Worm (Caenorhabditis elegans) whole organism, midembryonic: Measurements from ENCODE around the gene pcs-1.

Experiments
- T22C8.4 ChIP-seq: fragments of 200-800 bp; sonication (Bioruptor generic); IDR thresholded peaks from 2 replicates; pipeline ENCODE4 v1.3.6; 2022; ENCODE audit warnings: missing genetic modification characterization, missing compliant biosample characterization
- cog-1 ChIP-seq: sonication (generic microtip); optimal IDR thresholded peaks from 2 replicates; lab custom pipeline; 2016; ENCODE audit warnings: missing genetic modification characterization, missing compliant biosample characterization
- flt-1 ChIP-seq: fragments of 200-800 bp; sonication (Bioruptor generic); IDR thresholded peaks from 2 replicates; pipeline ENCODE4 v1.3.6; 2022; ENCODE audit warnings: missing genetic modification characterization, missing compliant biosample characterization
- klf-2 ChIP-seq: fragments of 200-800 bp; sonication (Bioruptor generic); conservative IDR thresholded peaks from 2 replicates; pipeline ENCODE4 v1.3.6; 2022; ENCODE audit warnings: missing genetic modification reagents, missing genetic modification characterization, missing compliant biosample characterization
- med-1 ChIP-seq: sonication (generic microtip); optimal IDR thresholded peaks from 2 replicates; lab custom pipeline; 2017; ENCODE audit warnings: missing genetic modification characterization, mild to moderate bottlenecking, missing compliant biosample characterization, antibody characterized with exemption, missing genetic modification reagents; ENCODE audit not compliant: insufficient read depth
- ref-1 ChIP-seq: fragments of 200-800 bp; sonication (Bioruptor generic); conservative IDR thresholded peaks from 2 replicates; pipeline ENCODE4 v1.3.6; 2022; ENCODE audit warnings: missing genetic modification reagents, missing genetic modification characterization, missing compliant biosample characterization
- tab-1 ChIP-seq: fragments of 200-800 bp; sonication (Bioruptor generic); IDR thresholded peaks from 2 replicates; pipeline ENCODE4 v1.3.6; 2022; ENCODE audit warnings: missing genetic modification characterization, missing compliant biosample characterization
- ztf-23 ChIP-seq: fragments of 200-800 bp; sonication (Bioruptor generic); IDR thresholded peaks from 2 replicates; pipeline ENCODE4 v1.3.6; 2022; ENCODE audit warnings: missing genetic modification reagents, missing genetic modification characterization, missing compliant biosample characterization
- ztf-29 ChIP-seq: fragments of 200-800 bp; sonication (Bioruptor generic); IDR thresholded peaks from 2 replicates; pipeline ENCODE4 v1.3.6; 2022; ENCODE audit warnings: missing genetic modification reagents, missing genetic modification characterization, missing compliant biosample characterization

Gene pcs-1

ce11 chrII:11577397-11577796 lies at the start of gene pcs-1:
TSS of gene pcs-1 (minus strand) at chrII:11577740.
- TF ChIP-seq tab-1, result no peak

- TF ChIP-seq tab-1, result no peak
- no peak for TF ChIP-seq ref-1
- TF ChIP-seq ztf-23 (GFP tag; lab: Robert Waterston, UW), result no peak
- TF ChIP-seq ztf-29 (GFP tag; lab: Robert Waterston, UW), result no peak
- TF ChIP-seq T22C8.4 (GFP tag; lab: Robert Waterston, UW), result no peak
- TF ChIP-seq flt-1, result no peak
- no peak for TF ChIP-seq med-1 (GFP tag; lab: Kevin White, UChicago)
- no peak for TF ChIP-seq klf-2 (GFP tag; lab: Robert Waterston, UW)
- TF ChIP-seq cog-1 (tag; lab: Kevin White, UChicago), result no peak
These were observed 45.1 kb upstream of the pcs-1 start for ce11 chrII:11622605-11623004.

ce11 chrII:11621576-11621975 lies 44.0 kb upstream of the pcs-1 start:
- TF ChIP-seq ref-1 (no peak), klf-2 (GFP tag; lab: Robert Waterston, UW) (no peak), T22C8.4 (GFP tag; lab: Robert Waterston, UW) (no peak), flt-1 (no peak), ztf-29 (GFP tag; lab: Robert Waterston, UW) (no peak), tab-1 (no peak), cog-1 (tag; lab: Kevin White, UChicago) (no peak), med-1 (GFP tag; lab: Kevin White, UChicago) (no peak), ztf-23 (GFP tag; lab: Robert Waterston, UW) (no peak)

- TF ChIP-seq med-1 (GFP tag; lab: Kevin White, UChicago) (no peak), tab-1 (no peak), cog-1 (tag; lab: Kevin White, UChicago) (no peak), ztf-29 (GFP tag; lab: Robert Waterston, UW) (no peak), klf-2 (GFP tag; lab: Robert Waterston, UW) (no peak), ref-1 (no peak), T22C8.4 (GFP tag; lab: Robert Waterston, UW) (no peak)
These were observed 43.2 kb upstream of the pcs-1 start for ce11 chrII:11620630-11621246.

- TF ChIP-seq tab-1, result no peak
- TF ChIP-seq flt-1, result peak; percentile 33; the same call in 1 of the 2 replicates
These were observed 42.4 kb upstream of the pcs-1 start for ce11 chrII:11619895-11620439.

ce11 chrII:11619171-11619570 lies 41.6 kb upstream of the pcs-1 start:
- TF ChIP-seq T22C8.4 (GFP tag; lab: Robert Waterston, UW) (no peak), ref-1 (no peak), klf-2 (GFP tag; lab: Robert Waterston, UW) (no peak), med-1 (GFP tag; lab: Kevin White, UChicago) (no peak), flt-1 (no peak), cog-1 (tag; lab: Kevin White, UChicago) (no peak), ztf-29 (GFP tag; lab: Robert Waterston, UW) (no peak), ztf-23 (GFP tag; lab: Robert Waterston, UW) (no peak), tab-1 (no peak)

- no peak for TF ChIP-seq klf-2 (GFP tag; lab: Robert Waterston, UW)
- peak; percentile 29; the same call in 1 of the 2 replicates for TF ChIP-seq flt-1
These were observed 40.2 kb upstream of the pcs-1 start for ce11 chrII:11617715-11618114.

ce11 chrII:11616333-11616942 lies 38.9 kb upstream of the pcs-1 start:
- TF ChIP-seq ztf-23 (GFP tag; lab: Robert Waterston, UW) (0 out of 2 replicates have a peak, but pooled peaks have one; percentile 21), klf-2 (GFP tag; lab: Robert Waterston, UW) (no peak)

- no peak for TF ChIP-seq med-1 (GFP tag; lab: Kevin White, UChicago)
- TF ChIP-seq ref-1, result no peak
- TF ChIP-seq ztf-23 (GFP tag; lab: Robert Waterston, UW), result no peak
- TF ChIP-seq cog-1 (tag; lab: Kevin White, UChicago), result no peak
- TF ChIP-seq klf-2 (GFP tag; lab: Robert Waterston, UW), result no peak
- TF ChIP-seq flt-1, result no peak
- TF ChIP-seq T22C8.4 (GFP tag; lab: Robert Waterston, UW), result no peak
- TF ChIP-seq ztf-29 (GFP tag; lab: Robert Waterston, UW), result no peak
- TF ChIP-seq tab-1, result no peak
These were observed 36.7 kb upstream of the pcs-1 start for ce11 chrII:11614103-11614857.

ce11 chrII:11612034-11612723 lies 34.6 kb upstream of the pcs-1 start, which contains the start of gene F07A11.5:
TSS of gene F07A11.5 (plus strand) at chrII:11612300.
- no peak for TF ChIP-seq ztf-23 (GFP tag; lab: Robert Waterston, UW)
- no peak for TF ChIP-seq flt-1
- TF ChIP-seq klf-2 (GFP tag; lab: Robert Waterston, UW), result no peak
- no peak for TF ChIP-seq med-1 (GFP tag; lab: Kevin White, UChicago)
- TF ChIP-seq cog-1 (tag; lab: Kevin White, UChicago), result no peak
- TF ChIP-seq T22C8.4 (GFP tag; lab: Robert Waterston, UW), result no peak
- no peak for TF ChIP-seq ref-1
- TF ChIP-seq tab-1, result no peak
